Fruit fly (Drosophila melanogaster): Measurements from ENCODE around the gene bowl.

The bowl gene

dm6 chr2L:3786246-3786645 lies 14.7 kb downstream of the bowl start (continued):
- TF ChIP-seq HmgD (GFP tag; optimal IDR thresholded peaks at IDR 0.05) (peak; percentile 76), Myb (GFP tag; optimal IDR thresholded peaks at IDR 0.05) (peak; percentile 57), CG10147 (GFP tag; optimal IDR thresholded peaks at IDR 0.05) (no peak), CG1792 (GFP tag; optimal IDR thresholded peaks at IDR 0.05) (peak; percentile 34), onecut (GFP tag; IDR thresholded peaks at IDR 0.05) (peak; percentile 85), CrebB (tag; optimal IDR thresholded peaks at IDR 0.05) (no peak), ro (GFP tag; IDR thresholded peaks at IDR 0.05) (peak; percentile 73), CG10462 (GFP tag; optimal IDR thresholded peaks at IDR 0.05) (peak; percentile 56), CG17359 (tag; optimal IDR thresholded peaks at IDR 0.05) (peak; percentile 71), CG1024 (GFP tag; IDR thresholded peaks at IDR 0.05) (peak; percentile 83), CG14050 (GFP tag; IDR thresholded peaks at IDR 0.05) (peak; percentile 41; the same call in 2 of the 3 replicates), CG3163 (GFP tag; optimal IDR thresholded peaks at IDR 0.05) (peak; percentile 44), Opbp (GFP tag; IDR thresholded peaks at IDR 0.05; ENCODE audit: partially characterized antibody) (peak; percentile 30; the same call in 1 of the 3 replicates), CG8089 (GFP tag; optimal IDR thresholded peaks at IDR 0.05) (peak; percentile 80), Neu2 (GFP tag; optimal IDR thresholded peaks at IDR 0.05; ENCODE audit: borderline replicate concordance) (no peak), Atf6 (GFP tag; IDR thresholded peaks at IDR 0.05) (peak; percentile 39; the same call in 1 of the 2 replicates), CG15073 (GFP tag; optimal IDR thresholded peaks at IDR 0.05) (peak; percentile 48), Dek (tag; optimal IDR thresholded peaks at IDR 0.05) (peak; percentile 77), gcm (GFP tag; optimal IDR thresholded peaks at IDR 0.05) (peak; percentile 36), CG6254 (GFP tag; optimal IDR thresholded peaks at IDR 0.05) (no peak), CG6791 (GFP tag; IDR thresholded peaks at IDR 0.05; ENCODE audit: partially characterized antibody) (0 out of 3 replicates have a peak, but pooled peaks have one; percentile 5), jumu (GFP tag; optimal IDR thresholded peaks at IDR 0.05) (peak; percentile 57), sima (GFP tag; optimal IDR thresholded peaks at IDR 0.05) (no peak), CG2199 (GFP tag; IDR thresholded peaks at IDR 0.05) (peak; percentile 88), en (GFP tag; optimal IDR thresholded peaks at IDR 0.05) (peak; percentile 3), Oli (tag; optimal IDR thresholded peaks at IDR 0.05) (peak; percentile 73), CG3281 (GFP tag; optimal IDR thresholded peaks at IDR 0.05) (no peak), NfI (GFP tag; optimal IDR thresholded peaks at IDR 0.05) (peak; percentile 88), mld (GFP tag; IDR thresholded peaks at IDR 0.05; ENCODE audit: partially characterized antibody) (no peak), CG4282 (GFP tag; optimal IDR thresholded peaks at IDR 0.05) (no peak), Side (GFP tag; optimal IDR thresholded peaks at IDR 0.05) (peak; percentile 32), psq (GFP tag; optimal IDR thresholded peaks at IDR 0.05) (peak; percentile 25), CG4404 (GFP tag; IDR thresholded peaks at IDR 0.05) (peak; percentile 53), eyg (GFP tag; optimal IDR thresholded peaks at IDR 0.05) (no peak), sd (tag; optimal IDR thresholded peaks at IDR 0.05) (peak; percentile 65), CG13296 (GFP tag; optimal IDR thresholded peaks at IDR 0.05) (no peak), so (GFP tag; IDR thresholded peaks at IDR 0.05) (peak; percentile 26; the same call in 1 of the 3 replicates), prd (optimal IDR thresholded peaks at IDR 0.05) (no peak), prd (GFP tag; IDR thresholded peaks at IDR 0.05) (peak; percentile 86), Drgx (GFP tag; IDR thresholded peaks at IDR 0.05) (peak; percentile 52), dati (GFP tag; IDR thresholded peaks at IDR 0.05) (0 out of 2 replicates have a peak, but pooled peaks have one; percentile 11), chif (GFP tag; optimal IDR thresholded peaks at IDR 0.05) (peak; percentile 74 to 84), Mad (GFP tag; optimal IDR thresholded peaks at IDR 0.05) (peak; percentile 82), BtbVII (GFP tag; optimal IDR thresholded peaks at IDR 0.05) (no peak), otp (GFP tag; IDR thresholded peaks at IDR 0.05) (peak; percentile 90), CG7372 (GFP tag; IDR thresholded peaks at IDR 0.05) (peak; percentile 49; the same call in 1 of the 2 replicates), Scr (GFP tag; IDR thresholded peaks at IDR 0.05; ENCODE audit: partially characterized antibody) (no peak), esg (GFP tag; conservative IDR thresholded peaks at IDR 0.05) (no peak; the same call in 1 of the 2 replicates), Optix (GFP tag; IDR thresholded peaks at IDR 0.05) (peak; percentile 77), CG32772 (GFP tag; IDR thresholded peaks at IDR 0.05) (peak; percentile 82), CG15601 (tag; optimal IDR thresholded peaks at IDR 0.05) (peak; percentile 60)

Measured in whole organism, embryonic.